Worm (Caenorhabditis elegans) whole organism, L4 larva: Measurements from ENCODE around the gene srg-24.

Experiments used
- D1046.2 ChIP-seq: fragments of 200-800 bp; sonication (Bioruptor generic); IDR thresholded peaks from 2 replicates; pipeline ENCODE4 v1.3.6; 2022; ENCODE audit warnings: missing genetic modification characterization, missing compliant biosample characterization
- F37D6.2 ChIP-seq: sonication (generic microtip); optimal IDR thresholded peaks from 2 replicates; lab custom pipeline; 2016; ENCODE audit warnings: mild to moderate bottlenecking, missing genetic modification characterization, missing compliant biosample characterization
- F44E2.7 ChIP-seq: fragments of 200-800 bp; sonication (Bioruptor generic); IDR thresholded peaks from 2 replicates; pipeline ENCODE4 v2.1.2; 2022; ENCODE audit warnings: missing genetic modification characterization, missing compliant biosample characterization
- T20F7.1 ChIP-seq: fragments of 200-800 bp; sonication (Bioruptor generic); optimal IDR thresholded peaks from 2 replicates; lab custom pipeline; 2018; ENCODE audit warnings: mild to moderate bottlenecking, missing genetic modification characterization, missing compliant biosample characterization
- Y105C5A.15 ChIP-seq: fragments of 200-800 bp; sonication (Bioruptor generic); IDR thresholded peaks from 2 replicates; pipeline ENCODE4 v1.3.6; 2022; ENCODE audit warnings: missing genetic modification characterization, missing compliant biosample characterization
- Y48G9A.11 ChIP-seq: fragments of 200-800 bp; sonication (Bioruptor generic); IDR thresholded peaks from 2 replicates; pipeline ENCODE4 v1.3.6; 2022; ENCODE audit warnings: missing genetic modification reagents, missing genetic modification characterization, missing compliant biosample characterization
- Y75B8A.6 ChIP-seq: fragments of 200-800 bp; sonication (Bioruptor generic); IDR thresholded peaks from 2 replicates; pipeline ENCODE4 v1.3.6; 2022; ENCODE audit warnings: missing genetic modification reagents, missing genetic modification characterization, missing compliant biosample characterization
- ZK546.5 ChIP-seq, 2 experiments: sonication (generic microtip); optimal IDR thresholded peaks; 2 replicates each; lab custom pipeline; 2017; ENCODE audit warnings: missing biosample characterization in 2 of 2, missing genetic modification characterization in 2 of 2
- cey-2 ChIP-seq: sonication (generic microtip); optimal IDR thresholded peaks from 3 replicates; lab custom pipeline; 2017; ENCODE audit warnings: missing genetic modification characterization, mild to moderate bottlenecking, missing compliant biosample characterization, antibody characterized with exemption, borderline replicate concordance; ENCODE audit not compliant: insufficient read depth
- ctbp-1 ChIP-seq: fragments of 200-800 bp; sonication (Bioruptor generic); IDR thresholded peaks from 2 replicates; pipeline ENCODE4 v1.3.6; 2022; ENCODE audit warnings: missing genetic modification reagents, missing genetic modification characterization, missing compliant biosample characterization
- daf-16 ChIP-seq, 3 experiments: sonication (generic microtip); optimal IDR thresholded peaks; 2 replicates each; lab custom pipeline; 2016 to 2017; ENCODE audit warnings: missing genetic modification characterization in 3 of 3, missing genetic modification reagents in 3 of 3, mild to moderate bottlenecking in 2 of 3, missing compliant biosample characterization in 2 of 3, missing biosample characterization in 1 of 3, moderate library complexity in 1 of 3
- daf-8 ChIP-seq: fragments of 200-800 bp; sonication (Bioruptor generic); IDR thresholded peaks from 2 replicates; pipeline ENCODE4 v1.3.6; 2022; ENCODE audit warnings: missing genetic modification characterization, missing compliant biosample characterization
- dmd-6 ChIP-seq: fragments of 200-800 bp; sonication (Bioruptor generic); IDR thresholded peaks from 2 replicates; pipeline ENCODE4 v1.3.6; 2022; ENCODE audit warnings: missing genetic modification reagents, missing genetic modification characterization, missing compliant biosample characterization
- dmd-9 ChIP-seq: fragments of 200-800 bp; sonication (Bioruptor generic); IDR thresholded peaks from 2 replicates; pipeline ENCODE4 v1.3.6; 2022; ENCODE audit warnings: missing genetic modification reagents, missing genetic modification characterization, missing compliant biosample characterization
- duxl-1 ChIP-seq: sonication (generic microtip); optimal IDR thresholded peaks from 2 replicates; lab custom pipeline; 2016; ENCODE audit warnings: mild to moderate bottlenecking, missing genetic modification characterization, moderate library complexity, missing compliant biosample characterization; ENCODE audit not compliant: poor library complexity
- dve-1 ChIP-seq: sonication (generic microtip); optimal IDR thresholded peaks from 2 replicates; lab custom pipeline; 2017; ENCODE audit warnings: antibody characterized with exemption, mild to moderate bottlenecking, missing genetic modification characterization, missing compliant biosample characterization; ENCODE audit not compliant: insufficient read depth
- egl-43 ChIP-seq: fragments of 200-800 bp; sonication (Bioruptor generic); IDR thresholded peaks from 2 replicates; pipeline ENCODE4 v1.3.6; 2022; ENCODE audit warnings: missing genetic modification reagents, missing genetic modification characterization, missing compliant biosample characterization
- fkh-10 ChIP-seq: fragments of 150-350 bp; optimal IDR thresholded peaks from 2 replicates; lab custom pipeline; 2014; ENCODE audit warnings: missing biosample characterization, missing genetic modification reagents, missing genetic modification characterization
- gei-8 ChIP-seq: fragments of 200-800 bp; sonication (Bioruptor generic); optimal IDR thresholded peaks from 2 replicates; lab custom pipeline; 2018; ENCODE audit warnings: mild to moderate bottlenecking, missing genetic modification characterization, missing compliant biosample characterization
- hif-1 ChIP-seq, 2 experiments: sonication (generic microtip); optimal IDR thresholded peaks; 2 replicates each; lab custom pipeline; 2016 to 2017; ENCODE audit warnings: missing compliant biosample characterization in 2 of 2, missing genetic modification characterization in 2 of 2, missing genetic modification reagents in 2 of 2, missing genotype in 2 of 2, mild to moderate bottlenecking in 1 of 2
- hlh-11 ChIP-seq: fragments of 200-800 bp; sonication (Bioruptor generic); optimal IDR thresholded peaks from 2 replicates; lab custom pipeline; 2018; ENCODE audit warnings: mild to moderate bottlenecking, missing genetic modification characterization, missing compliant biosample characterization
- hmg-1.1 ChIP-seq: fragments of 200-800 bp; sonication (Bioruptor generic); IDR thresholded peaks from 2 replicates; pipeline ENCODE4 v1.3.6; 2022; ENCODE audit warnings: missing genetic modification reagents, missing genetic modification characterization, missing compliant biosample characterization
- jun-1 ChIP-seq: fragments of 150-350 bp; optimal IDR thresholded peaks from 2 replicates; lab custom pipeline; 2014; ENCODE audit warnings: missing biosample characterization, missing genetic modification reagents, missing genetic modification characterization
- lim-7 ChIP-seq: fragments of 200-800 bp; sonication (Bioruptor generic); IDR thresholded peaks from 2 replicates; pipeline ENCODE4 v1.3.6; 2022; ENCODE audit warnings: missing genetic modification characterization, missing compliant biosample characterization
- lin-13 ChIP-seq: fragments of 150-350 bp; optimal IDR thresholded peaks from 2 replicates; lab custom pipeline; 2014; ENCODE audit warnings: missing biosample characterization, missing genetic modification reagents, missing genetic modification characterization
- lin-15B ChIP-seq: fragments of 150-350 bp; sonication (generic microtip); optimal IDR thresholded peaks from 3 replicates; lab custom pipeline; 2014; ENCODE audit warnings: missing biosample characterization, missing genetic modification characterization
- lin-29 ChIP-seq: fragments of 200-800 bp; sonication (Bioruptor generic); IDR thresholded peaks from 2 replicates; pipeline ENCODE4 v1.3.6; 2022; ENCODE audit warnings: missing genetic modification reagents, missing genetic modification characterization, missing compliant biosample characterization
- lin-38 ChIP-seq: fragments of 200-800 bp; sonication (Bioruptor generic); IDR thresholded peaks from 2 replicates; pipeline ENCODE4 v1.3.6; 2022; ENCODE audit warnings: missing genetic modification reagents, missing genetic modification characterization, missing compliant biosample characterization
- lsy-2 ChIP-seq, 2 experiments: fragments of 150-350 bp in 1 of 2; sonication (generic microtip) in 1 of 2; optimal IDR thresholded peaks; 2 replicates each; lab custom pipeline; 2014 to 2017; ENCODE audit warnings: missing biosample characterization in 2 of 2, missing genetic modification characterization in 2 of 2
- madf-9 ChIP-seq: fragments of 200-800 bp; sonication (Bioruptor generic); conservative IDR thresholded peaks from 2 replicates; pipeline ENCODE4 v1.3.6; 2022; ENCODE audit warnings: missing genetic modification reagents, missing genetic modification characterization, missing compliant biosample characterization
- mdt-29 ChIP-seq: fragments of 200-800 bp; sonication (Bioruptor generic); IDR thresholded peaks from 2 replicates; pipeline ENCODE4 v1.3.6; 2022; ENCODE audit warnings: missing genetic modification reagents, missing genetic modification characterization, missing compliant biosample characterization
- mes-2 ChIP-seq: sonication (generic microtip); optimal IDR thresholded peaks from 2 replicates; lab custom pipeline; 2016; ENCODE audit warnings: missing genotype, mild to moderate bottlenecking, missing genetic modification characterization, missing compliant biosample characterization; ENCODE audit not compliant: poor library complexity, severe bottlenecking
- mxl-3 ChIP-seq: fragments of 200-800 bp; sonication (Bioruptor generic); optimal IDR thresholded peaks from 2 replicates; lab custom pipeline; 2018; ENCODE audit warnings: mild to moderate bottlenecking, missing genetic modification characterization, missing compliant biosample characterization
- nhr-237 ChIP-seq: sonication (generic microtip); optimal IDR thresholded peaks from 2 replicates; lab custom pipeline; 2017; ENCODE audit warnings: missing biosample characterization, missing genetic modification characterization
- nhr-25 ChIP-seq: sonication (generic microtip); optimal IDR thresholded peaks from 2 replicates; lab custom pipeline; 2017; ENCODE audit warnings: missing genetic modification characterization, mild to moderate bottlenecking, missing compliant biosample characterization, antibody characterized with exemption, moderate library complexity, borderline replicate concordance; ENCODE audit not compliant: insufficient read depth
- nhr-28 ChIP-seq: fragments of 150-350 bp; optimal IDR thresholded peaks from 2 replicates; lab custom pipeline; 2014; ENCODE audit warnings: missing biosample characterization, missing genetic modification characterization
- nhr-41 ChIP-seq: fragments of 200-800 bp; sonication (Bioruptor generic); IDR thresholded peaks from 2 replicates; pipeline ENCODE4 v1.3.6; 2022; ENCODE audit warnings: missing genetic modification reagents, missing genetic modification characterization, missing compliant biosample characterization
- nhr-48 ChIP-seq: sonication (generic microtip); optimal IDR thresholded peaks from 2 replicates; lab custom pipeline; 2016; ENCODE audit warnings: mild to moderate bottlenecking, missing genetic modification characterization, missing compliant biosample characterization
- rbr-2 ChIP-seq: sonication (generic microtip); optimal IDR thresholded peaks from 2 replicates; lab custom pipeline; 2016; ENCODE audit warnings: missing genotype, missing genetic modification characterization, missing compliant biosample characterization
- saeg-2 ChIP-seq: fragments of 200-800 bp; sonication (Bioruptor generic); IDR thresholded peaks from 2 replicates; pipeline ENCODE4 v1.3.6; 2022; ENCODE audit warnings: missing genetic modification reagents, missing genetic modification characterization, missing compliant biosample characterization
- set-16 ChIP-seq: fragments of 200-800 bp; sonication (Bioruptor generic); IDR thresholded peaks from 2 replicates; pipeline ENCODE4 v1.3.6; 2022; ENCODE audit warnings: missing genetic modification reagents, missing genetic modification characterization, missing compliant biosample characterization
- skn-1 ChIP-seq: fragments of 150-350 bp; optimal IDR thresholded peaks from 2 replicates; lab custom pipeline; 2014; ENCODE audit warnings: missing biosample characterization, missing genetic modification characterization
- snpc-4 ChIP-seq: fragments of 150-350 bp; optimal IDR thresholded peaks from 2 replicates; lab custom pipeline; 2014; ENCODE audit warnings: missing biosample characterization, missing genetic modification characterization
- spr-1 ChIP-seq: sonication (generic microtip); optimal IDR thresholded peaks from 2 replicates; lab custom pipeline; 2016; ENCODE audit warnings: mild to moderate bottlenecking, missing genetic modification characterization, missing compliant biosample characterization
- vab-7 ChIP-seq: fragments of 200-800 bp; sonication (Bioruptor generic); IDR thresholded peaks from 2 replicates; pipeline ENCODE4 v1.3.6; 2022; ENCODE audit warnings: missing genetic modification reagents, missing genetic modification characterization, missing compliant biosample characterization
- zag-1 ChIP-seq: fragments of 150-350 bp; optimal IDR thresholded peaks from 2 replicates; lab custom pipeline; 2014; ENCODE audit warnings: missing biosample characterization, missing genetic modification characterization
- zip-11 ChIP-seq: fragments of 200-800 bp; sonication (Bioruptor generic); IDR thresholded peaks from 2 replicates; pipeline ENCODE4 v1.3.6; 2022; ENCODE audit warnings: missing genetic modification characterization, missing compliant biosample characterization

The srg-24 gene

DNA sequence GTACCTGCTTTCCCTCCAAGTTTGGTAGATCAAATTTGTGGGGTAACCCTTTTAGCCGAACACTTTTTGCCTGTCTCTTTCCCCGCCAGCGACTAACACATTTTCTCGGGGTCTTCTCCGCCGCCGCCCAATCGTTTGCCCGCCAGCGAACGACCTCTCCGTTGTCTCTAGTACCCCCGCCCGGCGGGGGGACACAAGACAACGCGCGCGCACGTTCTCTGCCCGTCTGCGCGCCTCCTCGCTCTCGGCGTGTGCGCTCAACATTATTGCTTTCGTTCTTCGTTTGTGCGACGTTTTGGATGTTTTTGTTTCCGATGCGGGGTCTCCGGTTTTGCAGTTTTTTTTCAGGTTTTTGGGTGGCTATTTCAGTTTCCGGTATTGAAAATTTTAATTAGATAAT is 44.9 kb downstream of the srg-24 start (continued):
- TF ChIP-seq lin-29 (GFP tag; lab: Robert Waterston, UW) (no peak), hmg-1.1 (peak; percentile 75), Y48G9A.11 (GFP tag; lab: Robert Waterston, UW) (no peak), F37D6.2 (tag; lab: Kevin White, UChicago) (no peak), ZK546.5 (tag; optimal IDR thresholded peaks at IDR 0.05; lab: Kevin White, UChicago) (no peak), set-16 (peak; percentile 94), madf-9 (0 out of 2 replicates have a peak, but pooled peaks have one; percentile 19), mxl-3 (peak; percentile 33), zag-1 (tag; lab: Kevin White, UChicago) (no peak), nhr-28 (tag; lab: Kevin White, UChicago) (peak; percentile 5), mes-2 (tag; lab: Kevin White, UChicago) (peak; percentile 16)

DNA sequence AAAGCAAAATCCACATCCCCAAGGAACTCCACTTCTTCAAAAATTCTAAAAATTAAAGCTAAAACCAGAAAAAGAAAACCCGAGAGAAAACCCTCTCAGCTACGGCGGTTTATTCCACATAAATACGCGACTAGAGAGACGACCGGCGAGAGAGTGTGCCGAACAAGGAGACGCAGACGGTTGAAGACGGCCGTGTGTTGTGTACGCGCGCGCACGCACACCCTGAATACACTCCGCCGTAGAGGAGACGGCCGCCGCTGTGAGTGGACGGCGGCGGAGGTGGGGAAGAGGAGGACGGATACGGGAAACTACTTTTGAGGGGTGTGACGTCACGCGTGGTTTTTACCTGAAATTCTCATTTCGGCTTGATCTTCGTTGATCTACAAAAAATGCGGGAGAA is 45.8 kb downstream of the srg-24 start:
- TF ChIP-seq lin-38 (GFP tag; lab: Robert Waterston, UW): no peak
- no peak for TF ChIP-seq duxl-1 (tag; lab: Kevin White, UChicago)
- no peak for TF ChIP-seq fkh-10 (GFP tag; lab: Kevin White, UChicago)
- TF ChIP-seq nhr-237 (tag; lab: Kevin White, UChicago): no peak
- no peak for TF ChIP-seq nhr-25
- no peak for TF ChIP-seq spr-1 (tag; lab: Kevin White, UChicago)
- TF ChIP-seq skn-1 (tag; lab: Kevin White, UChicago): no peak
- no peak for TF ChIP-seq lin-13 (GFP tag; lab: Kevin White, UChicago)
- TF ChIP-seq zip-11 (GFP tag; lab: Robert Waterston, UW): no peak
- peak; percentile 21 for TF ChIP-seq rbr-2
- peak in 1 of 2 experiments; percentile 17 for TF ChIP-seq hif-1 (tag; optimal IDR thresholded peaks at IDR 0.05; lab: Kevin White, UChicago)
- no peak for TF ChIP-seq lsy-2 (tag; optimal IDR thresholded peaks at IDR 0.05; lab: Kevin White, UChicago)
- peak; percentile 85 for TF ChIP-seq set-16
- peak; percentile 40 for TF ChIP-seq nhr-28 (tag; lab: Kevin White, UChicago)
- no peak for TF ChIP-seq lim-7 (GFP tag; lab: Robert Waterston, UW)
- TF ChIP-seq nhr-48 (tag; lab: Kevin White, UChicago): no peak
- no peak for TF ChIP-seq F44E2.7 (GFP tag; lab: Robert Waterston, UW)
- TF ChIP-seq dve-1 (tag; lab: Kevin White, UChicago): no peak
- no peak for TF ChIP-seq Y105C5A.15
- no peak for TF ChIP-seq Y48G9A.11 (GFP tag; lab: Robert Waterston, UW)
- peak; percentile 30 for TF ChIP-seq mes-2 (tag; lab: Kevin White, UChicago)
- no peak for TF ChIP-seq dmd-9 (GFP tag; lab: Robert Waterston, UW)
- TF ChIP-seq hlh-11 (tag; lab: Kevin White, UChicago): peak; percentile 33
- TF ChIP-seq D1046.2 (GFP tag; lab: Robert Waterston, UW): no peak
- peak; percentile 68; the same call in 1 of the 2 replicates for TF ChIP-seq hmg-1.1
- peak; percentile 17 for TF ChIP-seq mxl-3
- TF ChIP-seq cey-2 (tag; lab: Kevin White, UChicago): no peak
- TF ChIP-seq daf-16 (GFP tag; optimal IDR thresholded peaks at IDR 0.05; lab: Kevin White, UChicago): no peak
- peak; percentile 29 for TF ChIP-seq daf-16 (tag; optimal IDR thresholded peaks at IDR 0.05; lab: Kevin White, UChicago)
- no peak for TF ChIP-seq ZK546.5 (tag; optimal IDR thresholded peaks at IDR 0.05; lab: Kevin White, UChicago)
- no peak for TF ChIP-seq Y75B8A.6 (GFP tag; lab: Robert Waterston, UW)
- no peak for TF ChIP-seq jun-1
- TF ChIP-seq mdt-29 (GFP tag; lab: Robert Waterston, UW): no peak
- no peak for TF ChIP-seq madf-9
- no peak for TF ChIP-seq vab-7 (GFP tag; lab: Robert Waterston, UW)
- no peak for TF ChIP-seq daf-8 (GFP tag; lab: Robert Waterston, UW)
- no peak for TF ChIP-seq dmd-6
- no peak for TF ChIP-seq egl-43
- TF ChIP-seq gei-8: no peak
- TF ChIP-seq ctbp-1 (GFP tag; lab: Robert Waterston, UW): no peak
- TF ChIP-seq snpc-4 (tag; lab: Kevin White, UChicago): no peak
- no peak for TF ChIP-seq lin-15B (tag; lab: Kevin White, UChicago)
- TF ChIP-seq saeg-2 (GFP tag; lab: Robert Waterston, UW): no peak
- TF ChIP-seq nhr-41 (GFP tag; lab: Robert Waterston, UW): no peak
- TF ChIP-seq T20F7.1: no peak
